Fruit fly (Drosophila melanogaster) whole organism, larva: Measurements from ENCODE around the gene NimB5.

Experiments
- noc ChIP-seq: fragments of 200-800 bp; sonication (Bioruptor generic); optimal IDR thresholded peaks from 3 replicates; lab custom pipeline; 2019; ENCODE audit warnings: missing biosample characterization, mild to moderate bottlenecking, missing genetic modification characterization, moderate library complexity

The NimB5 gene

dm6 chr2L:14021646-14022129 is 51.7 kb downstream of the NimB5 start:
- TF ChIP-seq noc = no peak
